Fruit fly (Drosophila melanogaster) whole organism, prepupa: ENCODE results near the gene Dnaaf6.

Experiments
- CG6854 ChIP-seq: fragments of 200-800 bp; sonication (Bioruptor generic); optimal IDR thresholded peaks from 2 replicates; lab custom pipeline; 2017; ENCODE audit warnings: missing biosample characterization, mild to moderate bottlenecking, missing genetic modification characterization
- CG8119 ChIP-seq: fragments of 200-800 bp; sonication (Bioruptor generic); IDR thresholded peaks from 3 replicates; pipeline ENCODE4 v1.3.6; 2022; ENCODE audit warnings: missing biosample characterization, missing genetic modification characterization
- Eip75B ChIP-seq: fragments of 200-800 bp; sonication (Bioruptor generic); optimal IDR thresholded peaks from 3 replicates; lab custom pipeline; 2016; ENCODE audit warnings: missing biosample characterization, missing genetic modification characterization
- Lpt ChIP-seq: fragments of 200-800 bp; sonication (Bioruptor generic); optimal IDR thresholded peaks from 3 replicates; lab custom pipeline; 2016; ENCODE audit warnings: missing biosample characterization, missing genetic modification characterization
- Sox102F ChIP-seq: fragments of 200-800 bp; sonication (Bioruptor generic); optimal IDR thresholded peaks from 2 replicates; lab custom pipeline; 2016; ENCODE audit warnings: missing biosample characterization, mild to moderate bottlenecking, missing genetic modification characterization
- cyc ChIP-seq: fragments of 200-800 bp; sonication (Bioruptor generic); optimal IDR thresholded peaks from 3 replicates; lab custom pipeline; 2016; ENCODE audit warnings: missing biosample characterization, missing genetic modification characterization
- dsx ChIP-seq: fragments of 200-800 bp; optimal IDR thresholded peaks from 3 replicates; lab custom pipeline; 2019; ENCODE audit warnings: missing biosample characterization, mild to moderate bottlenecking, missing genetic modification characterization, moderate library complexity; ENCODE audit not compliant: poor library complexity, severe bottlenecking
- esn ChIP-seq: fragments of 200-800 bp; sonication (Bioruptor generic); optimal IDR thresholded peaks from 2 replicates; lab custom pipeline; 2016; ENCODE audit warnings: missing biosample characterization, mild to moderate bottlenecking, missing genetic modification characterization, moderate library complexity
- spab ChIP-seq: fragments of 200-800 bp; sonication (Bioruptor generic); optimal IDR thresholded peaks from 2 replicates; lab custom pipeline; 2017; ENCODE audit warnings: missing biosample characterization, mild to moderate bottlenecking, missing genetic modification characterization, missing genetic modification reagents

dm6 chr3L:14647210-14647869 is 37.2 kb upstream of the Dnaaf6 start:
- TF ChIP-seq CG6854 = no peak
- TF ChIP-seq cyc (GFP tag; lab: Kevin White, UChicago) = peak; percentile 53
- peak; percentile 59 for TF ChIP-seq Sox102F (GFP tag; lab: Kevin White, UChicago)
- peak; percentile 57 for TF ChIP-seq Lpt (GFP tag; lab: Kevin White, UChicago)
- TF ChIP-seq esn (GFP tag; lab: Kevin White, UChicago) = peak; percentile 77
- peak; percentile 78 for TF ChIP-seq dsx
- peak; percentile 83 for TF ChIP-seq CG8119 (GFP tag; lab: Robert Waterston, UW)
- TF ChIP-seq Eip75B (GFP tag; lab: Kevin White, UChicago) = peak; percentile 53
- TF ChIP-seq spab (GFP tag; lab: Kevin White, UChicago) = peak; percentile 42
